Worm (Caenorhabditis elegans) whole organism, L2 larva: Measurements from ENCODE around the gene sgnh-1.

Experiments
- F13H6.1 ChIP-seq: sonication (generic microtip); optimal IDR thresholded peaks from 2 replicates; lab custom pipeline; 2016; ENCODE audit warnings: missing genetic modification characterization, missing compliant biosample characterization
- R02D3.7 ChIP-seq: fragments of 150-350 bp; optimal IDR thresholded peaks from 2 replicates; lab custom pipeline; 2014; ENCODE audit warnings: missing biosample characterization, missing genetic modification characterization
- Y55F3AM.14 ChIP-seq: fragments of 200-800 bp; sonication (Bioruptor generic); optimal IDR thresholded peaks from 2 replicates; lab custom pipeline; 2018; ENCODE audit warnings: mild to moderate bottlenecking, missing genetic modification characterization, missing compliant biosample characterization
- ZK546.5 ChIP-seq: sonication (generic microtip); optimal IDR thresholded peaks from 2 replicates; lab custom pipeline; 2017; ENCODE audit warnings: missing biosample characterization, missing genetic modification characterization
- alr-1 ChIP-seq: fragments of 150-350 bp; optimal IDR thresholded peaks from 2 replicates; lab custom pipeline; 2014; ENCODE audit warnings: missing biosample characterization, missing genetic modification characterization
- aly-2 ChIP-seq: fragments of 150-350 bp; optimal IDR thresholded peaks from 2 replicates; lab custom pipeline; 2014; ENCODE audit warnings: missing biosample characterization, missing genetic modification characterization
- ama-1 ChIP-seq: fragments of 150-350 bp; optimal IDR thresholded peaks from 2 replicates; lab custom pipeline; 2018; ENCODE audit warnings: inconsistent platforms
- blmp-1 ChIP-seq: sonication (generic microtip); optimal IDR thresholded peaks from 2 replicates; lab custom pipeline; 2017; ENCODE audit warnings: missing genetic modification characterization, mild to moderate bottlenecking, missing compliant biosample characterization, antibody characterized with exemption, moderate library complexity; ENCODE audit not compliant: insufficient read depth
- ceh-16 ChIP-seq: fragments of 150-350 bp; optimal IDR thresholded peaks from 2 replicates; lab custom pipeline; 2014; ENCODE audit warnings: missing biosample characterization, missing genetic modification characterization
- dmd-4 ChIP-seq: sonication (generic microtip); optimal IDR thresholded peaks from 2 replicates; lab custom pipeline; 2017; ENCODE audit warnings: missing biosample characterization, missing genetic modification characterization
- egl-27 ChIP-seq: sonication (generic microtip); optimal IDR thresholded peaks from 3 replicates; lab custom pipeline; 2017; ENCODE audit warnings: missing biosample characterization, missing genetic modification reagents, missing genetic modification characterization
- elt-1 ChIP-seq: fragments of 150-350 bp; optimal IDR thresholded peaks from 2 replicates; lab custom pipeline; 2014; ENCODE audit warnings: missing biosample characterization, missing genetic modification characterization
- elt-3 ChIP-seq: sonication (generic microtip); optimal IDR thresholded peaks from 2 replicates; lab custom pipeline; 2017; ENCODE audit warnings: missing biosample characterization, missing genetic modification characterization
- gmeb-1 ChIP-seq: fragments of 150-350 bp; optimal IDR thresholded peaks from 2 replicates; lab custom pipeline; 2014; ENCODE audit warnings: missing biosample characterization, missing genetic modification characterization
- lin-11 ChIP-seq: fragments of 150-350 bp; sonication (generic microtip); optimal IDR thresholded peaks from 2 replicates; lab custom pipeline; 2014; ENCODE audit warnings: missing biosample characterization, missing genetic modification characterization, inconsistent platforms, mixed read lengths
- lin-13 ChIP-seq: fragments of 150-350 bp; optimal IDR thresholded peaks from 2 replicates; lab custom pipeline; 2014; ENCODE audit warnings: missing biosample characterization, missing genetic modification reagents, missing genetic modification characterization
- mab-5 ChIP-seq: fragments of 150-350 bp; optimal IDR thresholded peaks from 2 replicates; lab custom pipeline; 2014; ENCODE audit warnings: missing biosample characterization, missing genetic modification characterization
- mbf-1 ChIP-seq: sonication (generic microtip); optimal IDR thresholded peaks from 2 replicates; lab custom pipeline; 2017; ENCODE audit warnings: missing biosample characterization, missing genetic modification characterization
- mdl-1 ChIP-seq, 2 experiments: fragments of 150-350 bp in 1 of 2; sonication (generic microtip) in 1 of 2; optimal IDR thresholded peaks; 2 replicates each; lab custom pipeline; 2017; ENCODE audit warnings: missing biosample characterization in 2 of 2, missing genetic modification characterization in 2 of 2
- nhr-10 ChIP-seq: sonication (generic microtip); optimal IDR thresholded peaks from 2 replicates; lab custom pipeline; 2017; ENCODE audit warnings: missing biosample characterization, missing genetic modification characterization
- nhr-11 ChIP-seq: fragments of 150-350 bp; optimal IDR thresholded peaks from 2 replicates; lab custom pipeline; 2014; ENCODE audit warnings: missing biosample characterization, missing genetic modification characterization
- nhr-21 ChIP-seq: fragments of 150-350 bp; optimal IDR thresholded peaks from 2 replicates; lab custom pipeline; 2014; ENCODE audit warnings: missing biosample characterization, missing genetic modification characterization
- nhr-23 ChIP-seq: fragments of 150-350 bp; optimal IDR thresholded peaks from 2 replicates; lab custom pipeline; 2014; ENCODE audit warnings: missing biosample characterization, missing genetic modification reagents, missing genetic modification characterization
- nhr-25 ChIP-seq: fragments of 150-350 bp; sonication (generic microtip); optimal IDR thresholded peaks from 3 replicates; lab custom pipeline; 2014; ENCODE audit warnings: missing biosample characterization, missing genetic modification characterization
- nhr-77 ChIP-seq: fragments of 150-350 bp; optimal IDR thresholded peaks from 2 replicates; lab custom pipeline; 2014; ENCODE audit warnings: missing biosample characterization, missing genetic modification characterization
- peb-1 ChIP-seq: fragments of 150-350 bp; optimal IDR thresholded peaks from 2 replicates; lab custom pipeline; 2014; ENCODE audit warnings: missing biosample characterization, missing genetic modification characterization
- sem-4 ChIP-seq: fragments of 150-350 bp; optimal IDR thresholded peaks from 2 replicates; lab custom pipeline; 2014; ENCODE audit warnings: missing biosample characterization, missing genetic modification reagents, missing genetic modification characterization
- skn-1 ChIP-seq: sonication (generic microtip); optimal IDR thresholded peaks from 2 replicates; lab custom pipeline; 2017; ENCODE audit warnings: missing biosample characterization, missing genetic modification characterization
- sma-3 ChIP-seq: sonication (generic microtip); optimal IDR thresholded peaks from 2 replicates; lab custom pipeline; 2016; ENCODE audit warnings: missing genetic modification reagents, missing genetic modification characterization, missing compliant biosample characterization
- sma-9 ChIP-seq, 2 experiments: fragments of 150-350 bp in 1 of 2; sonication (generic microtip) in 1 of 2; optimal IDR thresholded peaks; 2 replicates each; lab custom pipeline; 2014 to 2016; ENCODE audit warnings: missing genetic modification characterization in 2 of 2, mild to moderate bottlenecking in 1 of 2, missing biosample characterization in 1 of 2, missing compliant biosample characterization in 1 of 2, missing genetic modification reagents in 1 of 2, moderate library complexity in 1 of 2
- unc-39 ChIP-seq: fragments of 150-350 bp; optimal IDR thresholded peaks from 2 replicates; lab custom pipeline; 2014; ENCODE audit warnings: missing biosample characterization, missing genetic modification characterization
- unc-55 ChIP-seq: fragments of 150-350 bp; sonication (generic microtip); optimal IDR thresholded peaks from 3 replicates; lab custom pipeline; 2014; ENCODE audit warnings: missing biosample characterization, missing genetic modification reagents, missing genetic modification characterization
- unc-62 ChIP-seq: fragments of 150-350 bp; optimal IDR thresholded peaks from 2 replicates; lab custom pipeline; 2014; ENCODE audit warnings: missing biosample characterization, missing genetic modification reagents, missing genetic modification characterization
- zag-1 ChIP-seq: fragments of 150-350 bp; optimal IDR thresholded peaks from 2 replicates; lab custom pipeline; 2014; ENCODE audit warnings: missing biosample characterization, missing genetic modification characterization
- ztf-1 ChIP-seq: fragments of 200-800 bp; sonication (Bioruptor generic); conservative IDR thresholded peaks from 2 replicates; pipeline ENCODE4 v1.3.6; 2022; ENCODE audit warnings: missing genetic modification characterization, missing compliant biosample characterization

sgnh-1 gene

ce11 chrIV:4903961-4904360, 14.2 kb downstream of the sgnh-1 start, which contains the start of gene str-161:
TSS of gene str-161 (minus strand) at chrIV:4904061.
- TF ChIP-seq aly-2 (no peak), mdl-1 (tag; optimal IDR thresholded peaks at IDR 0.05; lab: Kevin White, UChicago) (no peak), sma-9 (GFP tag; optimal IDR thresholded peaks at IDR 0.05; lab: Kevin White, UChicago) (no peak), sma-9 (tag; optimal IDR thresholded peaks at IDR 0.05; lab: Kevin White, UChicago) (no peak)

ce11 chrIV:4905645-4906135, 16.0 kb downstream of the sgnh-1 start, which contains the start of gene T08B6.4:
TSS of gene T08B6.4 (plus strand) at chrIV:4905695.
- TF ChIP-seq sma-3 (GFP tag; lab: Kevin White, UChicago) (no peak), gmeb-1 (tag; lab: Kevin White, UChicago) (no peak)
- TF ChIP-seq, all 48 proteins: peak for 0

- TF ChIP-seq gmeb-1 (tag; lab: Kevin White, UChicago) (no peak), nhr-21 (no peak), unc-55 (GFP tag; lab: Kevin White, UChicago) (no peak), ama-1 (lab: Kevin White, UChicago) (no peak), unc-62 (GFP tag; lab: Kevin White, UChicago) (no peak), unc-39 (tag; lab: Kevin White, UChicago) (no peak), nhr-10 (no peak), mab-5 (no peak), ztf-1 (GFP tag; lab: Robert Waterston, UW) (no peak), zag-1 (no peak), sem-4 (no peak)
Measured at ce11 chrIV:4909039-4909438, 19.3 kb downstream of the sgnh-1 start, which contains the start of gene str-159. TSS of gene str-159 (plus strand) at chrIV:4909339.

- TF ChIP-seq ZK546.5 (tag; lab: Kevin White, UChicago), result no peak
- TF ChIP-seq sma-9 (GFP tag; optimal IDR thresholded peaks at IDR 0.05; lab: Kevin White, UChicago), result no peak
- no peak for TF ChIP-seq sma-9 (tag; optimal IDR thresholded peaks at IDR 0.05; lab: Kevin White, UChicago)
- no peak for TF ChIP-seq F13H6.1
- no peak for TF ChIP-seq ceh-16
- no peak for TF ChIP-seq egl-27 (tag; lab: Kevin White, UChicago)
- TF ChIP-seq mab-5, result no peak
- TF ChIP-seq lin-13 (GFP tag; lab: Kevin White, UChicago), result no peak
- no peak for TF ChIP-seq peb-1 (tag; lab: Kevin White, UChicago)
- no peak for TF ChIP-seq aly-2
- TF ChIP-seq Y55F3AM.14, result no peak
- no peak for TF ChIP-seq unc-55 (GFP tag; lab: Kevin White, UChicago)
- no peak for TF ChIP-seq elt-1
- TF ChIP-seq lin-11 (tag; lab: Kevin White, UChicago), result no peak
- no peak for TF ChIP-seq alr-1 (tag; lab: Kevin White, UChicago)
Measured at ce11 chrIV:4913090-4913489, 23.4 kb downstream of the sgnh-1 start, which contains the start of gene str-156. TSS of gene str-156 (plus strand) at chrIV:4913390.

- TF ChIP-seq blmp-1, result no peak
- TF ChIP-seq mbf-1 (tag; lab: Kevin White, UChicago), result no peak
- TF ChIP-seq elt-1, result no peak
- TF ChIP-seq unc-55 (GFP tag; lab: Kevin White, UChicago), result no peak
- TF ChIP-seq skn-1 (tag; lab: Kevin White, UChicago), result no peak
- no peak for TF ChIP-seq lin-13 (GFP tag; lab: Kevin White, UChicago)
- no peak for TF ChIP-seq nhr-25 (tag; lab: Kevin White, UChicago)
- no peak for TF ChIP-seq nhr-21
- TF ChIP-seq sem-4, result no peak
- no peak for TF ChIP-seq nhr-77 (tag; lab: Kevin White, UChicago)
Measured at ce11 chrIV:4915689-4916088, 26.0 kb downstream of the sgnh-1 start, which contains the start of gene str-155. TSS of gene str-155 (plus strand) at chrIV:4915989.

- no peak for TF ChIP-seq ZK546.5 (tag; lab: Kevin White, UChicago)
- TF ChIP-seq ceh-16, result no peak
- no peak for TF ChIP-seq sem-4
- no peak for TF ChIP-seq nhr-11 (tag; lab: Kevin White, UChicago)
- TF ChIP-seq elt-1, result no peak
- no peak for TF ChIP-seq F13H6.1
- no peak for TF ChIP-seq dmd-4
- TF ChIP-seq skn-1 (tag; lab: Kevin White, UChicago), result no peak
- no peak for TF ChIP-seq blmp-1
- TF ChIP-seq peb-1 (tag; lab: Kevin White, UChicago), result no peak
- no peak for TF ChIP-seq elt-3
- TF ChIP-seq R02D3.7 (tag; lab: Kevin White, UChicago), result no peak
- TF ChIP-seq mdl-1 (tag; optimal IDR thresholded peaks at IDR 0.05; lab: Kevin White, UChicago), result no peak
- no peak for TF ChIP-seq alr-1 (tag; lab: Kevin White, UChicago)
- no peak for TF ChIP-seq nhr-23
- TF ChIP-seq, all 48 proteins: peak for 0
Measured at ce11 chrIV:4917774-4918173, 28.1 kb downstream of the sgnh-1 start, which contains the start of gene str-158. TSS of gene str-158 (plus strand) at chrIV:4918074.
